Worm (Caenorhabditis elegans) whole organism, L2 larva: ENCODE data around the gene D1086.2.

ENCODE experiments used
- R02D3.7 ChIP-seq: fragments of 150-350 bp; optimal IDR thresholded peaks from 2 replicates; lab custom pipeline; 2014; ENCODE audit warnings: missing biosample characterization, missing genetic modification characterization
- aly-2 ChIP-seq: fragments of 150-350 bp; optimal IDR thresholded peaks from 2 replicates; lab custom pipeline; 2014; ENCODE audit warnings: missing biosample characterization, missing genetic modification characterization
- crh-2 ChIP-seq: sonication (generic microtip); optimal IDR thresholded peaks from 2 replicates; lab custom pipeline; 2017; ENCODE audit warnings: missing biosample characterization, missing genetic modification characterization
- egl-27 ChIP-seq: sonication (generic microtip); optimal IDR thresholded peaks from 3 replicates; lab custom pipeline; 2017; ENCODE audit warnings: missing biosample characterization, missing genetic modification reagents, missing genetic modification characterization
- lin-39 ChIP-seq: fragments of 150-350 bp; optimal IDR thresholded peaks from 2 replicates; lab custom pipeline; 2014; ENCODE audit warnings: missing biosample characterization, missing genetic modification reagents, missing genetic modification characterization
- mab-5 ChIP-seq: fragments of 150-350 bp; optimal IDR thresholded peaks from 2 replicates; lab custom pipeline; 2014; ENCODE audit warnings: missing biosample characterization, missing genetic modification characterization
- nhr-77 ChIP-seq: fragments of 150-350 bp; optimal IDR thresholded peaks from 2 replicates; lab custom pipeline; 2014; ENCODE audit warnings: missing biosample characterization, missing genetic modification characterization
- skn-1 ChIP-seq: sonication (generic microtip); optimal IDR thresholded peaks from 2 replicates; lab custom pipeline; 2017; ENCODE audit warnings: missing biosample characterization, missing genetic modification characterization
- sma-3 ChIP-seq: sonication (generic microtip); optimal IDR thresholded peaks from 2 replicates; lab custom pipeline; 2016; ENCODE audit warnings: missing genetic modification reagents, missing genetic modification characterization, missing compliant biosample characterization
- snpc-4 ChIP-seq: fragments of 150-350 bp; optimal IDR thresholded peaks from 2 replicates; lab custom pipeline; 2014; ENCODE audit warnings: missing biosample characterization, missing genetic modification characterization

ce11 chrV:14107511-14107910, 9.0 kb upstream of the D1086.2 start, which contains the start of gene H39E23.3:
- TF ChIP-seq skn-1 (no peak), lin-39 (tag; lab: Kevin White, UChicago) (no peak), crh-2 (tag; lab: Kevin White, UChicago) (no peak), mab-5 (no peak), snpc-4 (tag; lab: Kevin White, UChicago) (no peak), aly-2 (tag; lab: Kevin White, UChicago) (no peak), egl-27 (tag; lab: Kevin White, UChicago) (no peak), R02D3.7 (tag; lab: Kevin White, UChicago) (no peak), nhr-77 (no peak), sma-3 (GFP tag; lab: Kevin White, UChicago) (no peak)
